Fruit fly (Drosophila melanogaster): ENCODE data around the gene SdhD.

SdhD gene

dm6 chr3R:23773610-23774364 is 13.4 kb upstream of the SdhD start, which contains the start of gene CG10208:
Gene CG10208 (minus strand): TSS chr3R:23774127.
- TF ChIP-seq GATAd (GFP tag; optimal IDR thresholded peaks at IDR 0.05) (no peak), Jra (GFP tag; optimal IDR thresholded peaks at IDR 0.05) (no peak), woc (GFP tag; optimal IDR thresholded peaks at IDR 0.05) (no peak), rgr (GFP tag; optimal IDR thresholded peaks at IDR 0.05) (no peak), Hr83 (GFP tag; optimal IDR thresholded peaks at IDR 0.05; ENCODE audit: poor library complexity, severe bottlenecking) (peak; percentile 7), sage (GFP tag; optimal IDR thresholded peaks at IDR 0.05) (no peak), Vsx2 (GFP tag; optimal IDR thresholded peaks at IDR 0.05; ENCODE audit: partially characterized antibody) (no peak), Rel (GFP tag; optimal IDR thresholded peaks at IDR 0.05) (no peak), Rel (tag; optimal IDR thresholded peaks at IDR 0.05) (peak; percentile 47), tai (GFP tag; optimal IDR thresholded peaks at IDR 0.05) (no peak), dsf (GFP tag; optimal IDR thresholded peaks at IDR 0.05; ENCODE audit: borderline replicate concordance) (no peak), OdsH (GFP tag; optimal IDR thresholded peaks at IDR 0.05) (no peak), Mio (GFP tag; optimal IDR thresholded peaks at IDR 0.05) (no peak), sv (GFP tag; optimal IDR thresholded peaks at IDR 0.05) (no peak), jim (GFP tag; optimal IDR thresholded peaks at IDR 0.05) (no peak), CG9705 (GFP tag; optimal IDR thresholded peaks at IDR 0.05) (no peak), CrebA (GFP tag; optimal IDR thresholded peaks at IDR 0.05; ENCODE audit: borderline replicate concordance) (no peak), Sp1 (GFP tag; optimal IDR thresholded peaks at IDR 0.05) (no peak), usp (GFP tag; optimal IDR thresholded peaks at IDR 0.05) (no peak), Dif (GFP tag; optimal IDR thresholded peaks at IDR 0.05; ENCODE audit: partially characterized antibody) (no peak), dmrt93B (GFP tag; optimal IDR thresholded peaks at IDR 0.05) (no peak), h (GFP tag; optimal IDR thresholded peaks at IDR 0.05) (peak; percentile 3), lola (GFP tag; optimal IDR thresholded peaks at IDR 0.05) (no peak)

- no peak for TF ChIP-seq lola (GFP tag; optimal IDR thresholded peaks at IDR 0.05)
- no peak for TF ChIP-seq CG32264 (GFP tag; optimal IDR thresholded peaks at IDR 0.05)
- TF ChIP-seq Hr78 (GFP tag; optimal IDR thresholded peaks at IDR 0.05): no peak
- no peak for TF ChIP-seq Vsx2 (GFP tag; optimal IDR thresholded peaks at IDR 0.05; ENCODE audit: partially characterized antibody)
- peak; percentile 69 for TF ChIP-seq br (GFP tag; optimal IDR thresholded peaks at IDR 0.05)
- TF ChIP-seq foxo (GFP tag; optimal IDR thresholded peaks at IDR 0.05): peak in 1 of 2 experiments; percentile 94
- TF ChIP-seq GATAd (GFP tag; optimal IDR thresholded peaks at IDR 0.05): peak; percentile 43
- no peak for TF ChIP-seq brk (GFP tag; optimal IDR thresholded peaks at IDR 0.05)
- peak; percentile 84 for TF ChIP-seq Sp1 (GFP tag; optimal IDR thresholded peaks at IDR 0.05)
- TF ChIP-seq OdsH (GFP tag; optimal IDR thresholded peaks at IDR 0.05): peak; percentile 86
- peak; percentile 22 for TF ChIP-seq Hr83 (GFP tag; optimal IDR thresholded peaks at IDR 0.05; ENCODE audit: poor library complexity, severe bottlenecking)
- TF ChIP-seq Jra (GFP tag; optimal IDR thresholded peaks at IDR 0.05): no peak
- no peak for TF ChIP-seq Abd-B (GFP tag; optimal IDR thresholded peaks at IDR 0.05)
- no peak for TF ChIP-seq usp (GFP tag; optimal IDR thresholded peaks at IDR 0.05)
- no peak for TF ChIP-seq dsf (GFP tag; optimal IDR thresholded peaks at IDR 0.05; ENCODE audit: borderline replicate concordance)
- no peak for TF ChIP-seq dl (GFP tag; optimal IDR thresholded peaks at IDR 0.05; ENCODE audit: insufficient read depth in 1 of 2, partially characterized antibody in 2 of 2)
- TF ChIP-seq Mio (GFP tag; optimal IDR thresholded peaks at IDR 0.05): no peak
- TF ChIP-seq h (GFP tag; optimal IDR thresholded peaks at IDR 0.05): peak; percentile 85
- no peak for TF ChIP-seq Hnf4 (GFP tag; optimal IDR thresholded peaks at IDR 0.05)
- TF ChIP-seq CG9705 (GFP tag; optimal IDR thresholded peaks at IDR 0.05): peak; percentile 45
- no peak for TF ChIP-seq Rel (GFP tag; optimal IDR thresholded peaks at IDR 0.05)
- peak; percentile 70 for TF ChIP-seq Rel (tag; optimal IDR thresholded peaks at IDR 0.05)
- peak; percentile 58 for TF ChIP-seq sv (GFP tag; optimal IDR thresholded peaks at IDR 0.05)
- TF ChIP-seq pan (optimal IDR thresholded peaks at IDR 0.05): no peak
- TF ChIP-seq Dif (GFP tag; optimal IDR thresholded peaks at IDR 0.05; ENCODE audit: partially characterized antibody): no peak
- peak; percentile 92 for TF ChIP-seq HLH106 (tag; optimal IDR thresholded peaks at IDR 0.05)
- TF ChIP-seq dmrt93B (GFP tag; optimal IDR thresholded peaks at IDR 0.05): peak; percentile 84
- TF ChIP-seq Myc (optimal IDR thresholded peaks at IDR 0.05): no peak
- TF ChIP-seq jim (GFP tag; optimal IDR thresholded peaks at IDR 0.05): no peak
- peak; percentile 80 for TF ChIP-seq fru (GFP tag; optimal IDR thresholded peaks at IDR 0.05)
- peak; percentile 68 for TF ChIP-seq ey (GFP tag; optimal IDR thresholded peaks at IDR 0.05)
- peak; percentile 92 for TF ChIP-seq rgr (GFP tag; optimal IDR thresholded peaks at IDR 0.05)
- no peak for TF ChIP-seq N (GFP tag; optimal IDR thresholded peaks at IDR 0.05)
- TF ChIP-seq woc (GFP tag; optimal IDR thresholded peaks at IDR 0.05): no peak
- TF ChIP-seq tai (GFP tag; optimal IDR thresholded peaks at IDR 0.05): no peak
- TF ChIP-seq CrebA (GFP tag; optimal IDR thresholded peaks at IDR 0.05; ENCODE audit: borderline replicate concordance): no peak
- no peak for TF ChIP-seq Dfd (GFP tag; optimal IDR thresholded peaks at IDR 0.05)
- TF ChIP-seq sage (GFP tag; optimal IDR thresholded peaks at IDR 0.05): no peak
- peak; percentile 88 for TF ChIP-seq psq (GFP tag; optimal IDR thresholded peaks at IDR 0.05)
Observed at dm6 chr3R:23772808-23773207, 12.4 kb upstream of the SdhD start, which contains the start of gene tst. Gene tst (minus strand): TSS chr3R:23772859.

Measured in whole organism, wandering third instar larva.